Worm (Caenorhabditis elegans): ENCODE data around the gene sld-5.

DNA sequence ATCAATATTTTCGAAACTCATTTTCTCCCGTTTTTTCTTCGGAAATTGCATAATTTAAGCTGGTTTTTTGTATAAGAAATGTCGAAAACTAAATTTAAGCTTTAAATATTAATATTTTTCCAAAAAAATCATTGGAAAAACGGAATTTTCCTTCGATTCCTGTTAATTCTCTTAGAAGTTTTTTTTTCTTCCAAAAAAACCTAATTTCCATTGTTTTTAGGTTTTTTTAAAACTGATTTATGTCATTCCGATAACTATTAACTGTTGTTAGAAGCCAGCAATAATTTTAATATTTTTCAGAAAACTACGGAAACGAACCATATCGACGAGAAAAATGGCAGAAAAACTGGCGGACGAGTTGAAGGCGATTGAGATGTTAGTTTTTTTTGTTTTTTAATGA, 36.2 kb downstream of the sld-5 start, which contains the start of gene fbxa-114:
- TF ChIP-seq ekl-4 (GFP tag; IDR thresholded peaks at IDR 0.05) (no peak), F39B2.1 (GFP tag; IDR thresholded peaks at IDR 0.05) (no peak), rec-8 (tag; optimal IDR thresholded peaks at IDR 0.05) (no peak), lag-1 (GFP tag; IDR thresholded peaks at IDR 0.05) (no peak), B0035.1 (tag; optimal IDR thresholded peaks at IDR 0.05) (no peak), ets-4 (GFP tag; optimal IDR thresholded peaks at IDR 0.05) (no peak), snpc-4 (GFP tag; optimal IDR thresholded peaks at IDR 0.05) (no peak), snpc-4 (tag; optimal IDR thresholded peaks at IDR 0.05) (no peak), lin-40 (tag; optimal IDR thresholded peaks at IDR 0.05) (no peak), hsf-1 (GFP tag; IDR thresholded peaks at IDR 0.05) (no peak), bed-1 (GFP tag; IDR thresholded peaks at IDR 0.05) (no peak), let-526 (GFP tag; IDR thresholded peaks at IDR 0.05) (no peak), Y79H2A.3 (GFP tag; conservative IDR thresholded peaks at IDR 0.05) (no peak), ceh-40 (GFP tag; IDR thresholded peaks at IDR 0.05) (no peak), snpc-1.1 (tag; optimal IDR thresholded peaks at IDR 0.05; ENCODE audit: insufficient read depth) (no peak)

All from whole organism, young adult.